Worm (Caenorhabditis elegans) whole organism, midembryonic: Measurements from ENCODE around the gene F26G1.15.

Experiments used
- T22C8.4 ChIP-seq: fragments of 200-800 bp; sonication (Bioruptor generic); IDR thresholded peaks from 2 replicates; pipeline ENCODE4 v1.3.6; 2022; ENCODE audit warnings: missing genetic modification characterization, missing compliant biosample characterization
- cog-1 ChIP-seq: sonication (generic microtip); optimal IDR thresholded peaks from 2 replicates; lab custom pipeline; 2016; ENCODE audit warnings: missing genetic modification characterization, missing compliant biosample characterization
- flt-1 ChIP-seq: fragments of 200-800 bp; sonication (Bioruptor generic); IDR thresholded peaks from 2 replicates; pipeline ENCODE4 v1.3.6; 2022; ENCODE audit warnings: missing genetic modification characterization, missing compliant biosample characterization
- med-1 ChIP-seq: sonication (generic microtip); optimal IDR thresholded peaks from 2 replicates; lab custom pipeline; 2017; ENCODE audit warnings: missing genetic modification characterization, mild to moderate bottlenecking, missing compliant biosample characterization, antibody characterized with exemption, missing genetic modification reagents; ENCODE audit not compliant: insufficient read depth
- ref-1 ChIP-seq: fragments of 200-800 bp; sonication (Bioruptor generic); conservative IDR thresholded peaks from 2 replicates; pipeline ENCODE4 v1.3.6; 2022; ENCODE audit warnings: missing genetic modification reagents, missing genetic modification characterization, missing compliant biosample characterization
- tab-1 ChIP-seq: fragments of 200-800 bp; sonication (Bioruptor generic); IDR thresholded peaks from 2 replicates; pipeline ENCODE4 v1.3.6; 2022; ENCODE audit warnings: missing genetic modification characterization, missing compliant biosample characterization
- ztf-23 ChIP-seq: fragments of 200-800 bp; sonication (Bioruptor generic); IDR thresholded peaks from 2 replicates; pipeline ENCODE4 v1.3.6; 2022; ENCODE audit warnings: missing genetic modification reagents, missing genetic modification characterization, missing compliant biosample characterization
- ztf-29 ChIP-seq: fragments of 200-800 bp; sonication (Bioruptor generic); IDR thresholded peaks from 2 replicates; pipeline ENCODE4 v1.3.6; 2022; ENCODE audit warnings: missing genetic modification reagents, missing genetic modification characterization, missing compliant biosample characterization

DNA sequence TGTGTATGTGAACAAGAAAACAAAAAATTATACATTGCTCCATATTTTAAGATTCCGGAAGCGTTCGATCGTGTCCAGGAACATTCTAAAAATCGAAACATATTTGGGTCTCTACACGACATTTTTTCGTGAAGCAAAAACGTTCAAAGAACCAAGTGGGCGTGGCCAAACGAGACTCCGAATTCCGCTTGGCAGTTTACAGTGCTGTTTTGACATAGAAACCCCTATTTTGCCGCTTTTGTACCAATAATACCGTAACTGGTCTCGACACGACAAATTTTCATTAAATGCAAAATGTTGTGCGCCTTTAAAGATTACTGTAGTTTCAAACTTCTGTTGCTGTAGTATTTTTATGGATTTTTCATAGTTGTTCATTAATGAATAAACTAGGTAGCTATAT lies 34.4 kb upstream of the F26G1.15 start:
- TF ChIP-seq flt-1 (GFP tag; lab: Robert Waterston, UW) (no peak), cog-1 (no peak), ztf-29 (GFP tag; lab: Robert Waterston, UW) (no peak), T22C8.4 (GFP tag; lab: Robert Waterston, UW) (no peak), ref-1 (GFP tag; lab: Robert Waterston, UW) (no peak), tab-1 (GFP tag; lab: Robert Waterston, UW) (no peak), ztf-23 (GFP tag; lab: Robert Waterston, UW) (no peak), med-1 (GFP tag; lab: Kevin White, UChicago) (no peak)
